Worm (Caenorhabditis elegans) whole organism, L1 larva: ENCODE results near the gene F20B6.10.

Experiments
- alr-1 ChIP-seq: fragments of 200-800 bp; sonication (Bioruptor generic); optimal IDR thresholded peaks from 2 replicates; lab custom pipeline; 2018; ENCODE audit warnings: borderline replicate concordance, mild to moderate bottlenecking, missing genetic modification characterization, missing compliant biosample characterization
- ama-1 ChIP-seq: fragments of 150-350 bp; optimal IDR thresholded peaks from 2 replicates; lab custom pipeline; 2014
- ceh-82 ChIP-seq, 3 experiments: fragments of 150-350 bp in 1 of 3; sonication (generic microtip) in 2 of 3; optimal IDR thresholded peaks; 2 replicates each; lab custom pipeline; 2014 to 2017; ENCODE audit warnings: missing biosample characterization in 3 of 3, missing genetic modification characterization in 3 of 3
- fkh-10 ChIP-seq: sonication (generic microtip); optimal IDR thresholded peaks from 2 replicates; lab custom pipeline; 2017; ENCODE audit warnings: missing biosample characterization, missing genetic modification reagents, missing genetic modification characterization
- jun-1 ChIP-seq: fragments of 150-350 bp; optimal IDR thresholded peaks from 2 replicates; lab custom pipeline; 2014; ENCODE audit warnings: missing biosample characterization, missing genetic modification reagents, missing genetic modification characterization
- lin-39 ChIP-seq: fragments of 150-350 bp; optimal IDR thresholded peaks from 2 replicates; lab custom pipeline; 2014; ENCODE audit warnings: missing biosample characterization, missing genetic modification reagents, missing genetic modification characterization
- mdl-1 ChIP-seq, 2 experiments: fragments of 150-350 bp; optimal IDR thresholded peaks; 2 replicates each; lab custom pipeline; 2014 to 2017; ENCODE audit warnings: missing biosample characterization in 2 of 2, missing genetic modification characterization in 2 of 2, inconsistent platforms in 1 of 2
- nhr-28 ChIP-seq: fragments of 150-350 bp; optimal IDR thresholded peaks from 2 replicates; lab custom pipeline; 2014; ENCODE audit warnings: missing biosample characterization, missing genetic modification characterization
- nhr-76 ChIP-seq: sonication (generic microtip); optimal IDR thresholded peaks from 2 replicates; lab custom pipeline; 2017; ENCODE audit warnings: missing biosample characterization, missing genetic modification characterization
- pqm-1 ChIP-seq: sonication (generic microtip); optimal IDR thresholded peaks from 3 replicates; lab custom pipeline; 2017; ENCODE audit warnings: missing biosample characterization, missing genetic modification characterization
- unc-62 ChIP-seq: fragments of 150-350 bp; optimal IDR thresholded peaks from 2 replicates; lab custom pipeline; 2014; ENCODE audit warnings: missing biosample characterization, missing genetic modification reagents, missing genetic modification characterization

DNA sequence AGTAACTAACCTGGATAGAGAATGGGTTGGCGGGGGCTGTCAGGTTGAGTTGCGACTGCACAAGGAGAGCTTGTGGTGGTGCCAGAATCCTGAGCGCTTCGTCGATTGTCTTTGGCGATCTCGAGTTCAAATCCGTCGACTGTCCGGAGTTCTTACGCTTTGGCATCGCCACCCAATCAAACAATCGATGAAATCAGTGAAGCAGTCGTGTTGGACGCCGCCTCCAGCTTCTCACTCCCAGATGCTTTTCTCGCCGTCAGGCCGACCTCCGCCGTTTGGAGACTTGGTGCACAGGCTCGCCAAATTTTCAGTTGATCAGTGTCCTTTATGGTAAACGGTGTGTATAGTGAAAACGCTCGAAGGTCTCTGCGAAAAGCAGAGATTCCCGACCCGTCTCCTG, at the start of gene F20B6.10, which contains the start of gene hpk-1:
- no peak for TF ChIP-seq ama-1 (lab: Kevin White, UChicago)
- no peak for TF ChIP-seq lin-39
- no peak for TF ChIP-seq nhr-28 (tag; lab: Kevin White, UChicago)
- TF ChIP-seq fkh-10 = no peak
- TF ChIP-seq jun-1 = no peak
- TF ChIP-seq unc-62 (GFP tag; lab: Kevin White, UChicago) = no peak
- TF ChIP-seq nhr-76 (tag; lab: Kevin White, UChicago) = no peak
- no peak for TF ChIP-seq mdl-1 (tag; optimal IDR thresholded peaks at IDR 0.05; lab: Kevin White, UChicago)
- no peak for TF ChIP-seq ceh-82 (tag; optimal IDR thresholded peaks at IDR 0.05; lab: Kevin White, UChicago)
- TF ChIP-seq alr-1 = no peak
- no peak for TF ChIP-seq pqm-1 (tag; lab: Kevin White, UChicago)
